Fruit fly (Drosophila melanogaster) whole organism, adult: ENCODE results near the gene S6k.

ENCODE experiments used
- CG11617 ChIP-seq: fragments of 200-800 bp; sonication (Bioruptor generic); optimal IDR thresholded peaks from 2 replicates; lab custom pipeline; 2017; ENCODE audit warnings: mild to moderate bottlenecking, missing biosample characterization, missing genetic modification reagents, missing genetic modification characterization
- CG12768 ChIP-seq: fragments of 200-800 bp; sonication (Bioruptor generic); optimal IDR thresholded peaks from 2 replicates; lab custom pipeline; 2017; ENCODE audit warnings: missing biosample characterization, missing genetic modification characterization, mild to moderate bottlenecking, moderate library complexity, missing genetic modification reagents
- CG14711 ChIP-seq: fragments of 200-800 bp; sonication (Bioruptor generic); optimal IDR thresholded peaks from 2 replicates; lab custom pipeline; 2018; ENCODE audit warnings: missing biosample characterization, mild to moderate bottlenecking, missing genetic modification characterization, moderate library complexity
- CG1620 ChIP-seq: fragments of 200-800 bp; sonication (Bioruptor generic); optimal IDR thresholded peaks from 2 replicates; lab custom pipeline; 2016; ENCODE audit warnings: missing biosample characterization, missing genetic modification characterization
- CG33017 ChIP-seq: fragments of 200-800 bp; sonication (Bioruptor generic); optimal IDR thresholded peaks from 2 replicates; lab custom pipeline; 2018; ENCODE audit warnings: missing biosample characterization, mild to moderate bottlenecking, missing genetic modification characterization, moderate library complexity
- CG5204 ChIP-seq: fragments of 200-800 bp; sonication (Bioruptor generic); optimal IDR thresholded peaks from 2 replicates; lab custom pipeline; 2016; ENCODE audit warnings: missing biosample characterization, missing genetic modification characterization
- CG7045 ChIP-seq: fragments of 200-800 bp; sonication (Bioruptor generic); optimal IDR thresholded peaks from 2 replicates; lab custom pipeline; 2017; ENCODE audit warnings: missing biosample characterization, mild to moderate bottlenecking, missing genetic modification characterization
- CG7101 ChIP-seq: fragments of 200-800 bp; sonication (Bioruptor generic); optimal IDR thresholded peaks from 2 replicates; lab custom pipeline; 2018; ENCODE audit warnings: missing biosample characterization, mild to moderate bottlenecking, missing genetic modification characterization, moderate library complexity
- Clk ChIP-seq: fragments of 200-800 bp; sonication (Bioruptor generic); optimal IDR thresholded peaks from 2 replicates; lab custom pipeline; 2017; ENCODE audit warnings: missing biosample characterization, missing genetic modification characterization
- Crg-1 ChIP-seq: fragments of 200-800 bp; sonication (Bioruptor generic); optimal IDR thresholded peaks from 2 replicates; lab custom pipeline; 2016; ENCODE audit warnings: missing biosample characterization, missing genetic modification characterization
- Hr96 ChIP-seq: fragments of 200-800 bp; sonication (Bioruptor generic); optimal IDR thresholded peaks from 2 replicates; lab custom pipeline; 2016; ENCODE audit warnings: missing biosample characterization, missing genetic modification characterization
- Mnt ChIP-seq: fragments of 200-800 bp; sonication (Bioruptor generic); optimal IDR thresholded peaks from 2 replicates; lab custom pipeline; 2016; ENCODE audit warnings: missing biosample characterization, mild to moderate bottlenecking, missing genetic modification characterization
- bab1 ChIP-seq: fragments of 200-800 bp; sonication (Bioruptor generic); optimal IDR thresholded peaks from 3 replicates; lab custom pipeline; 2019; ENCODE audit warnings: missing biosample characterization, mild to moderate bottlenecking, missing genetic modification characterization, moderate library complexity
- cic ChIP-seq: fragments of 200-800 bp; sonication (Bioruptor generic); optimal IDR thresholded peaks from 2 replicates; lab custom pipeline; 2017; ENCODE audit warnings: missing biosample characterization, mild to moderate bottlenecking, missing genetic modification characterization, moderate library complexity
- cnc ChIP-seq, 2 experiments: fragments of >200 bp; optimal IDR thresholded peaks; 2 replicates each; lab custom pipeline; 2017
- kay ChIP-seq: fragments of 200-800 bp; sonication (Bioruptor generic); peaks from one replicate; lab custom pipeline; 2016; ENCODE audit warnings: missing biosample characterization, missing genetic modification characterization, borderline replicate concordance
- ovo ChIP-seq: fragments of 200-800 bp; sonication (Bioruptor generic); optimal IDR thresholded peaks from 2 replicates; lab custom pipeline; 2016; ENCODE audit warnings: missing biosample characterization, missing genetic modification characterization
- pad ChIP-seq: fragments of 200-800 bp; sonication (Bioruptor generic); optimal IDR thresholded peaks from 3 replicates; lab custom pipeline; 2017; ENCODE audit warnings: missing biosample characterization, missing genetic modification characterization, mild to moderate bottlenecking, moderate library complexity, missing genetic modification reagents
- tj ChIP-seq: fragments of 200-800 bp; sonication (Bioruptor generic); optimal IDR thresholded peaks from 3 replicates; lab custom pipeline; 2017; ENCODE audit warnings: missing biosample characterization, mild to moderate bottlenecking, missing genetic modification characterization, moderate library complexity
- toe ChIP-seq: fragments of 200-800 bp; sonication (Bioruptor generic); optimal IDR thresholded peaks from 2 replicates; lab custom pipeline; 2016; ENCODE audit warnings: missing biosample characterization, missing genetic modification characterization

S6k gene

dm6 chr3L:5802733-5803132, 8.0 kb downstream of the S6k start, which contains the start of gene CG42272:
CG42272 (plus strand) TSS chr3L:5803033.
- TF ChIP-seq kay (GFP tag; lab: Kevin White, UChicago) (no peak), Crg-1 (no peak), CG14711 (no peak), Mnt (no peak), CG1620 (GFP tag; lab: Kevin White, UChicago) (no peak), CG11617 (GFP tag; lab: Kevin White, UChicago) (no peak), CG7045 (no peak), CG5204 (GFP tag; lab: Kevin White, UChicago) (no peak), tj (GFP tag; lab: Kevin White, UChicago) (no peak), cnc (optimal IDR thresholded peaks at IDR 0.05; lab: Kevin White, UChicago) (no peak), CG33017 (tag; lab: Kevin White, UChicago) (no peak), Clk (GFP tag; lab: Kevin White, UChicago) (no peak)

dm6 chr3L:5802063-5802531, 8.6 kb downstream of the S6k start:
- no peak for TF ChIP-seq bab1 (GFP tag; lab: Kevin White, UChicago)
- TF ChIP-seq pad (GFP tag; lab: Kevin White, UChicago), result no peak
- no peak for TF ChIP-seq ovo
- TF ChIP-seq CG14711, result no peak
- TF ChIP-seq toe (GFP tag; lab: Kevin White, UChicago), result no peak

dm6 chr3L:5797274-5797673, 13.5 kb downstream of the S6k start:
- TF ChIP-seq tj (GFP tag; lab: Kevin White, UChicago) (no peak), cic (GFP tag; lab: Kevin White, UChicago) (no peak)

dm6 chr3L:5796493-5796998, 14.2 kb downstream of the S6k start, which contains the start of gene Tektin-C:
Tektin-C (minus strand) TSS chr3L:5796543.
- TF ChIP-seq CG12768 (GFP tag; lab: Kevin White, UChicago) (no peak), CG14711 (no peak), tj (GFP tag; lab: Kevin White, UChicago) (no peak), cnc (optimal IDR thresholded peaks at IDR 0.05; lab: Kevin White, UChicago) (no peak), Hr96 (GFP tag; lab: Kevin White, UChicago) (no peak), Clk (GFP tag; lab: Kevin White, UChicago) (no peak), ovo (no peak), CG5204 (GFP tag; lab: Kevin White, UChicago) (no peak)

- TF ChIP-seq kay (GFP tag; lab: Kevin White, UChicago) (no peak), CG14711 (peak; percentile 4), CG5204 (GFP tag; lab: Kevin White, UChicago) (no peak), CG11617 (GFP tag; lab: Kevin White, UChicago) (no peak), CG33017 (tag; lab: Kevin White, UChicago) (no peak), Clk (GFP tag; lab: Kevin White, UChicago) (no peak), bab1 (GFP tag; lab: Kevin White, UChicago) (peak; percentile 24)
These were observed 16.8 kb downstream of the S6k start, which contains the start of gene Bre1 for dm6 chr3L:5793967-5794366. Bre1 (minus strand) TSS chr3L:5794192.

- peak; percentile 23 for TF ChIP-seq bab1 (GFP tag; lab: Kevin White, UChicago)
- TF ChIP-seq CG14711, result peak; percentile 37
- no peak for TF ChIP-seq ovo
- peak; percentile 29 for TF ChIP-seq CG7101
- peak; percentile 35 for TF ChIP-seq CG33017 (tag; lab: Kevin White, UChicago)
- no peak for TF ChIP-seq CG12768 (GFP tag; lab: Kevin White, UChicago)
- no peak for TF ChIP-seq Crg-1
These were observed 21.1 kb downstream of the S6k start for dm6 chr3L:5789663-5790062.

- TF ChIP-seq Clk (GFP tag; lab: Kevin White, UChicago) (no peak), cic (GFP tag; lab: Kevin White, UChicago) (no peak), CG33017 (tag; lab: Kevin White, UChicago) (no peak), CG12768 (GFP tag; lab: Kevin White, UChicago) (no peak), CG1620 (GFP tag; lab: Kevin White, UChicago) (no peak), CG7101 (no peak), CG5204 (GFP tag; lab: Kevin White, UChicago) (no peak), ovo (no peak), bab1 (GFP tag; lab: Kevin White, UChicago) (no peak), Hr96 (GFP tag; lab: Kevin White, UChicago) (no peak), CG7045 (no peak), pad (GFP tag; lab: Kevin White, UChicago) (no peak), toe (GFP tag; lab: Kevin White, UChicago) (no peak), cnc (optimal IDR thresholded peaks at IDR 0.05; lab: Kevin White, UChicago) (no peak)
These were observed 21.9 kb downstream of the S6k start for dm6 chr3L:5788823-5789222.

- TF ChIP-seq CG14711, result no peak
These were observed 23.3 kb downstream of the S6k start for dm6 chr3L:5787476-5787875.
